Fruit fly (Drosophila melanogaster) whole organism, embryonic: Measurements from ENCODE around the gene CG17982.

ENCODE experiments used
- BtbVII ChIP-seq: fragments of 200-800 bp; sonication (Bioruptor generic); optimal IDR thresholded peaks from 3 replicates; lab custom pipeline; 2017; ENCODE audit warnings: missing biosample characterization, mild to moderate bottlenecking, missing genetic modification characterization
- CG1024 ChIP-seq: fragments of 200-800 bp; sonication (Bioruptor generic); IDR thresholded peaks from 2 replicates; pipeline ENCODE4 v1.3.6; 2022; ENCODE audit warnings: missing biosample characterization, missing genetic modification characterization
- CG10979 ChIP-seq: fragments of 200-800 bp; sonication (Bioruptor generic); optimal IDR thresholded peaks from 2 replicates; lab custom pipeline; 2018; ENCODE audit warnings: missing biosample characterization, mild to moderate bottlenecking, missing genetic modification characterization, moderate library complexity
- CG12155 ChIP-seq: fragments of 200-800 bp; sonication (Bioruptor generic); optimal IDR thresholded peaks from 3 replicates; lab custom pipeline; 2016; ENCODE audit warnings: missing biosample characterization, missing genetic modification characterization
- CG12942 ChIP-seq: fragments of 200-800 bp; sonication (Bioruptor generic); optimal IDR thresholded peaks from 3 replicates; lab custom pipeline; 2016; ENCODE audit warnings: missing biosample characterization, missing genetic modification characterization
- CG17359 ChIP-seq: fragments of 200-800 bp; sonication (Bioruptor generic); optimal IDR thresholded peaks from 3 replicates; lab custom pipeline; 2018; ENCODE audit warnings: missing biosample characterization, mild to moderate bottlenecking, missing genetic modification characterization, moderate library complexity
- CG17361 ChIP-seq: fragments of 200-800 bp; sonication (Bioruptor generic); IDR thresholded peaks from 3 replicates; pipeline ENCODE4 v1.3.6; 2022; ENCODE audit warnings: missing biosample characterization, missing genetic modification characterization
- CG17385 ChIP-seq: fragments of 200-800 bp; sonication (Bioruptor generic); optimal IDR thresholded peaks from 3 replicates; lab custom pipeline; 2018; ENCODE audit warnings: missing biosample characterization, mild to moderate bottlenecking, missing genetic modification characterization
- CG2712 ChIP-seq: fragments of 200-800 bp; optimal IDR thresholded peaks from 3 replicates; lab custom pipeline; 2019; ENCODE audit warnings: missing biosample characterization, mild to moderate bottlenecking, missing genetic modification characterization, moderate library complexity
- CG30431 ChIP-seq: fragments of 200-800 bp; sonication (Bioruptor generic); optimal IDR thresholded peaks from 2 replicates; lab custom pipeline; 2017; ENCODE audit warnings: missing biosample characterization, missing genetic modification characterization
- CG31441 ChIP-seq: fragments of 200-800 bp; sonication (Bioruptor generic); IDR thresholded peaks from 2 replicates; pipeline ENCODE4 v1.3.6; 2022; ENCODE audit warnings: missing biosample characterization, missing genetic modification characterization
- CG33557 ChIP-seq: fragments of 200-800 bp; sonication (Bioruptor generic); optimal IDR thresholded peaks from 2 replicates; lab custom pipeline; 2019; ENCODE audit warnings: missing biosample characterization, mild to moderate bottlenecking, missing genetic modification characterization, moderate library complexity
- CG4328 ChIP-seq: fragments of 200-800 bp; sonication (Bioruptor generic); optimal IDR thresholded peaks from 3 replicates; lab custom pipeline; 2017; ENCODE audit warnings: missing biosample characterization, missing genetic modification reagents, missing genetic modification characterization
- CG4854 ChIP-seq: fragments of 200-800 bp; sonication (Bioruptor generic); optimal IDR thresholded peaks from 2 replicates; lab custom pipeline; 2016; ENCODE audit warnings: missing biosample characterization, missing genetic modification characterization, inconsistent platforms
- CG6175 ChIP-seq: fragments of 200-800 bp; sonication (Bioruptor generic); IDR thresholded peaks from 3 replicates; pipeline ENCODE4 v1.3.6; 2022; ENCODE audit warnings: missing biosample characterization, missing genetic modification characterization
- CG6654 ChIP-seq: fragments of 200-800 bp; sonication (Bioruptor generic); optimal IDR thresholded peaks from 2 replicates; lab custom pipeline; 2017; ENCODE audit warnings: missing biosample characterization, mild to moderate bottlenecking, missing genetic modification characterization
- CG7963 ChIP-seq: fragments of 200-800 bp; sonication (Bioruptor generic); IDR thresholded peaks from 3 replicates; pipeline ENCODE4 v1.3.6; 2022; ENCODE audit warnings: missing biosample characterization, missing genetic modification characterization; ENCODE audit not compliant: partially characterized antibody
- CG9437 ChIP-seq: fragments of 200-800 bp; sonication (Bioruptor generic); optimal IDR thresholded peaks from 2 replicates; lab custom pipeline; 2018; ENCODE audit warnings: missing biosample characterization, mild to moderate bottlenecking, missing genetic modification characterization
- CG9817 ChIP-seq: fragments of 200-800 bp; sonication (Bioruptor generic); optimal IDR thresholded peaks from 2 replicates; lab custom pipeline; 2018; ENCODE audit warnings: missing biosample characterization, mild to moderate bottlenecking, missing genetic modification characterization, moderate library complexity
- CG9876 ChIP-seq: fragments of 200-800 bp; sonication (Bioruptor generic); optimal IDR thresholded peaks from 2 replicates; lab custom pipeline; 2016; ENCODE audit warnings: missing biosample characterization, missing genetic modification characterization
- Chrac-16 ChIP-seq: fragments of 200-800 bp; sonication (Bioruptor generic); optimal IDR thresholded peaks from 3 replicates; lab custom pipeline; 2016; ENCODE audit warnings: missing biosample characterization, missing genetic modification characterization
- Dad ChIP-seq: fragments of 200-800 bp; sonication (Bioruptor generic); optimal IDR thresholded peaks from 3 replicates; lab custom pipeline; 2016; ENCODE audit warnings: missing biosample characterization, missing genetic modification characterization
- Dp ChIP-seq: fragments of 200-800 bp; sonication (Bioruptor generic); optimal IDR thresholded peaks from 2 replicates; lab custom pipeline; 2018; ENCODE audit warnings: missing biosample characterization, mild to moderate bottlenecking, missing genetic modification characterization, moderate library complexity
- E2f2 ChIP-seq: fragments of 200-800 bp; sonication (Bioruptor generic); IDR thresholded peaks from 2 replicates; pipeline ENCODE4 v1.3.6; 2022; ENCODE audit warnings: missing biosample characterization, missing genetic modification characterization
- Fer3 ChIP-seq: fragments of 200-800 bp; sonication (Bioruptor generic); optimal IDR thresholded peaks from 2 replicates; lab custom pipeline; 2018; ENCODE audit warnings: missing biosample characterization, mild to moderate bottlenecking, missing genetic modification characterization, moderate library complexity
- Hand ChIP-seq: fragments of 200-800 bp; sonication (Bioruptor generic); optimal IDR thresholded peaks from 2 replicates; lab custom pipeline; 2017; ENCODE audit warnings: mild to moderate bottlenecking, missing biosample characterization, missing genetic modification reagents, missing genetic modification characterization
- MBD-R2 ChIP-seq: fragments of 200-800 bp; sonication (Bioruptor generic); IDR thresholded peaks from 2 replicates; pipeline ENCODE4 v1.3.6; 2022; ENCODE audit warnings: missing biosample characterization, missing genetic modification characterization
- Nf-YC ChIP-seq: fragments of 200-800 bp; optimal IDR thresholded peaks from 3 replicates; lab custom pipeline; 2019; ENCODE audit warnings: missing biosample characterization, mild to moderate bottlenecking, missing genetic modification characterization, moderate library complexity
- Rfx ChIP-seq: fragments of 200-800 bp; sonication (Bioruptor generic); IDR thresholded peaks from 2 replicates; pipeline ENCODE4 v1.3.6; 2022; ENCODE audit warnings: missing biosample characterization, missing genetic modification characterization
- Sox102F ChIP-seq: fragments of 200-800 bp; sonication (Bioruptor generic); optimal IDR thresholded peaks from 2 replicates; lab custom pipeline; 2018; ENCODE audit warnings: missing biosample characterization, mild to moderate bottlenecking, missing genetic modification characterization, moderate library complexity
- amos ChIP-seq: fragments of 200-800 bp; sonication (Bioruptor generic); IDR thresholded peaks from 2 replicates; pipeline ENCODE4 v1.3.6; 2022; ENCODE audit warnings: missing biosample characterization, missing genetic modification characterization; ENCODE audit not compliant: partially characterized antibody
- corto ChIP-seq: fragments of 200-800 bp; sonication (Bioruptor generic); optimal IDR thresholded peaks from 2 replicates; lab custom pipeline; 2016; ENCODE audit warnings: missing biosample characterization, mild to moderate bottlenecking, missing genetic modification characterization, moderate library complexity
- da ChIP-seq: fragments of 200-800 bp; sonication (Bioruptor generic); optimal IDR thresholded peaks from 2 replicates; lab custom pipeline; 2016; ENCODE audit warnings: missing biosample characterization, missing genetic modification characterization
- dpn ChIP-seq, 2 experiments: fragments of 200-800 bp; sonication (Bioruptor generic); optimal IDR thresholded peaks; 3 replicates each; lab custom pipeline; 2016; ENCODE audit warnings: missing biosample characterization in 2 of 2, missing genetic modification characterization in 2 of 2
- dysf ChIP-seq: fragments of 200-800 bp; sonication (Bioruptor generic); IDR thresholded peaks from 3 replicates; pipeline ENCODE4 v1.3.6; 2022; ENCODE audit warnings: missing biosample characterization, missing genetic modification characterization
- en ChIP-seq: fragments of 200-800 bp; sonication (Bioruptor generic); optimal IDR thresholded peaks from 2 replicates; lab custom pipeline; 2016; ENCODE audit warnings: missing biosample characterization, missing genetic modification characterization
- grn ChIP-seq: fragments of 200-800 bp; sonication (Bioruptor generic); optimal IDR thresholded peaks from 3 replicates; lab custom pipeline; 2017; ENCODE audit warnings: missing biosample characterization, missing genetic modification characterization
- hth ChIP-seq: fragments of >200 bp; optimal IDR thresholded peaks from 2 replicates; lab custom pipeline; 2017; ENCODE audit warnings: inconsistent platforms
- insv ChIP-seq, 2 experiments: fragments of 200-800 bp; sonication (Bioruptor generic); optimal IDR thresholded peaks; 3 replicates each; lab custom pipeline; 2016 to 2018; ENCODE audit warnings: missing biosample characterization in 2 of 2, missing genetic modification characterization in 2 of 2
- kah ChIP-seq: fragments of 200-800 bp; sonication (Bioruptor generic); optimal IDR thresholded peaks from 2 replicates; lab custom pipeline; 2018; ENCODE audit warnings: missing biosample characterization, mild to moderate bottlenecking, missing genetic modification characterization
- lbe ChIP-seq: fragments of 200-800 bp; sonication (Bioruptor generic); optimal IDR thresholded peaks from 2 replicates; lab custom pipeline; 2016; ENCODE audit warnings: missing biosample characterization, mild to moderate bottlenecking, missing genetic modification characterization
- lola ChIP-seq, 3 experiments: fragments of >200 bp in 2 of 3; fragments of 200-800 bp in 1 of 3; sonication (Bioruptor generic) in 1 of 3; optimal IDR thresholded peaks; 2 replicates each; lab custom pipeline; 2017 to 2019; ENCODE audit warnings: missing biosample characterization in 3 of 3, missing genetic modification characterization in 3 of 3, mild to moderate bottlenecking in 1 of 3, moderate library complexity in 1 of 3
- prd ChIP-seq, 3 experiments: fragments of >200 bp in 2 of 3; fragments of 200-800 bp in 1 of 3; sonication (Bioruptor generic) in 1 of 3; optimal IDR thresholded peaks in 2 of 3; IDR thresholded peaks in 1 of 3; 2 replicates in 2 of 3; 3 replicates in 1 of 3; pipeline versions ENCODE4 v1.3.6 to Lab custom; 2017 to 2022; ENCODE audit warnings: missing biosample characterization in 1 of 3, missing genetic modification characterization in 1 of 3
- pzg ChIP-seq: fragments of 200-800 bp; sonication (Bioruptor generic); optimal IDR thresholded peaks from 3 replicates; lab custom pipeline; 2018; ENCODE audit warnings: missing biosample characterization, mild to moderate bottlenecking, missing genetic modification characterization, moderate library complexity
- ranshi ChIP-seq: fragments of 200-800 bp; sonication (Bioruptor generic); IDR thresholded peaks from 2 replicates; pipeline ENCODE4 v1.3.6; 2022; ENCODE audit warnings: missing biosample characterization, missing genetic modification characterization
- row ChIP-seq: fragments of 200-800 bp; sonication (Bioruptor generic); IDR thresholded peaks from 3 replicates; pipeline ENCODE4 v1.3.6; 2022; ENCODE audit warnings: missing biosample characterization, missing genetic modification characterization
- tap ChIP-seq: fragments of 200-800 bp; optimal IDR thresholded peaks from 3 replicates; lab custom pipeline; 2019; ENCODE audit warnings: missing biosample characterization, mild to moderate bottlenecking, missing genetic modification characterization, moderate library complexity
- tup ChIP-seq: fragments of 200-800 bp; sonication (Bioruptor generic); optimal IDR thresholded peaks from 2 replicates; lab custom pipeline; 2016; ENCODE audit warnings: missing biosample characterization, mild to moderate bottlenecking, missing genetic modification characterization, moderate library complexity
- usp ChIP-seq: fragments of >200 bp; optimal IDR thresholded peaks from 2 replicates; lab custom pipeline; 2017; ENCODE audit warnings: missing biosample characterization, missing genetic modification characterization
- wor ChIP-seq: fragments of 200-800 bp; sonication (Bioruptor generic); IDR thresholded peaks from 2 replicates; pipeline ENCODE4 v1.3.6; 2022; ENCODE audit warnings: missing biosample characterization, missing genetic modification characterization

The CG17982 gene

dm6 chrX:8157294-8157693, 13.7 kb upstream of the CG17982 start, which contains the start of the genes Traf6 and GIIIspla2 (continued):
- peak; percentile 65 for TF ChIP-seq CG17385 (GFP tag; lab: Kevin White, UChicago)
- TF ChIP-seq BtbVII (GFP tag; lab: Kevin White, UChicago): peak; percentile 31
- TF ChIP-seq pzg (GFP tag; lab: Kevin White, UChicago): peak; percentile 67
- peak; percentile 87 for TF ChIP-seq Rfx (GFP tag; lab: Robert Waterston, UW)
- no peak for TF ChIP-seq CG7963 (GFP tag; lab: Robert Waterston, UW)
- TF ChIP-seq kah (GFP tag; lab: Kevin White, UChicago): no peak
- TF ChIP-seq CG31441 (GFP tag; lab: Robert Waterston, UW): no peak; the same call in 1 of the 2 replicates
- TF ChIP-seq insv (GFP tag; optimal IDR thresholded peaks at IDR 0.05; lab: Kevin White, UChicago): peak in 1 of 2 experiments; percentile 56
- peak; percentile 60 for TF ChIP-seq CG17359
- peak; percentile 40 for TF ChIP-seq tup (GFP tag; lab: Kevin White, UChicago)
- peak; percentile 70 for TF ChIP-seq Fer3 (tag; lab: Kevin White, UChicago)
- TF ChIP-seq corto (GFP tag; lab: Kevin White, UChicago): no peak
- peak; percentile 69; the same call in 1 of the 2 replicates for TF ChIP-seq wor
- peak; percentile 88 for TF ChIP-seq dysf
- TF ChIP-seq lbe (GFP tag; lab: Kevin White, UChicago): peak; percentile 60
- peak; percentile 67 for TF ChIP-seq CG30431 (GFP tag; lab: Kevin White, UChicago)
- TF ChIP-seq Sox102F: no peak
- peak; percentile 54 for TF ChIP-seq Dp
- TF ChIP-seq CG12155: peak; percentile 77
- peak; percentile 60 for TF ChIP-seq Chrac-16 (GFP tag; lab: Kevin White, UChicago)
- TF ChIP-seq E2f2 (GFP tag; lab: Robert Waterston, UW): peak; percentile 74
- no peak for TF ChIP-seq prd (optimal IDR thresholded peaks at IDR 0.05; lab: Kevin White, UChicago)
- peak; percentile 78 for TF ChIP-seq prd (GFP tag; IDR thresholded peaks at IDR 0.05; lab: Robert Waterston, UW)
- peak; percentile 88 for TF ChIP-seq CG9817
- peak; percentile 46 for TF ChIP-seq CG4854 (GFP tag; lab: Kevin White, UChicago)
- TF ChIP-seq CG6175 (GFP tag; lab: Robert Waterston, UW): no peak
- TF ChIP-seq tap: peak; percentile 20
- peak; percentile 67 for TF ChIP-seq CG10979 (tag; lab: Kevin White, UChicago)
- peak; percentile 81 for TF ChIP-seq CG17361 (GFP tag; lab: Robert Waterston, UW)
- TF ChIP-seq CG9437 (GFP tag; lab: Kevin White, UChicago): peak; percentile 70
- TF ChIP-seq CG2712: peak; percentile 82
- no peak for TF ChIP-seq usp (GFP tag; lab: Kevin White, UChicago)
- TF ChIP-seq hth: no peak
- peak; percentile 60 for TF ChIP-seq Dad (GFP tag; lab: Kevin White, UChicago)
- TF ChIP-seq Hand (GFP tag; lab: Kevin White, UChicago): peak; percentile 33
- TF ChIP-seq dpn (GFP tag; optimal IDR thresholded peaks at IDR 0.05; lab: Kevin White, UChicago): peak; percentile 71 to 72
- TF ChIP-seq amos (GFP tag; lab: Robert Waterston, UW): no peak
- peak; percentile 13 for TF ChIP-seq CG9876
- peak; percentile 93 for TF ChIP-seq row
- TF ChIP-seq CG33557 (GFP tag; lab: Kevin White, UChicago): peak; percentile 57
- peak; percentile 71 for TF ChIP-seq CG4328
- peak; percentile 43 for TF ChIP-seq en (GFP tag; lab: Kevin White, UChicago)
- peak; percentile 25 for TF ChIP-seq CG6654
- peak; percentile 34 for TF ChIP-seq da (GFP tag; lab: Kevin White, UChicago)
- peak; percentile 56 for TF ChIP-seq CG12942 (GFP tag; lab: Kevin White, UChicago)
- TF ChIP-seq CG1024 (GFP tag; lab: Robert Waterston, UW): peak; percentile 27; the same call in 1 of the 2 replicates
- TF ChIP-seq MBD-R2 (GFP tag; lab: Robert Waterston, UW): peak; percentile 95
- TF ChIP-seq lola (GFP tag; optimal IDR thresholded peaks at IDR 0.05; lab: Kevin White, UChicago): peak in 1 of 3 experiments; percentile 65
- peak; percentile 75 for TF ChIP-seq ranshi (GFP tag; lab: Robert Waterston, UW)
- peak; percentile 73 for TF ChIP-seq Nf-YC
- no peak for TF ChIP-seq grn (GFP tag; lab: Kevin White, UChicago)
